Worm (Caenorhabditis elegans): ENCODE measurements around the gene trcs-2.

DNA sequence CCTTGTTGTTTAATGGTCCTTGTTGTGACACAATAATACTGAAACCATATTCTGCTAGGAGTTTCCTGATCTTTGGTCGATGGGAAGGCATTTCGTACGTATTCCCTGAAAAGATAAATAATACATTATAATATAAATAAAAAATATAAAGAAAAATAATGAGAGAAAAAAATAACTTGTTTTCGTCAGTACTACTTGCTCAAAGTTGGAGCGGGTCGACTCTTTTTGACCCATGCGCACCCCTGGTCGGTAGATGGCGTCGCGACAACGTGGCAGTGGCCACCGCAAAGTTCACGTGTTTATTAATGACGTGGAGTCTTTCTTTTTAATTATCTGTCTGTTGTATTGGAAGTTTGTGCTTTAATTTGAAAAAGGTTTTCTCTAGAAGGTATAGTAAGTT lies 26.5 kb upstream of the trcs-2 start, which contains the start of gene C34C6.10:
- TF ChIP-seq efl-3 (GFP tag; optimal IDR thresholded peaks at IDR 0.05) (no peak), tbx-2 (tag; optimal IDR thresholded peaks at IDR 0.05) (no peak), egl-27 (tag; optimal IDR thresholded peaks at IDR 0.05) (no peak), blmp-1 (tag; optimal IDR thresholded peaks at IDR 0.05) (no peak), fkh-10 (GFP tag; optimal IDR thresholded peaks at IDR 0.05) (no peak)
